Worm (Caenorhabditis elegans) whole organism, young adult: ENCODE results near the gene F58E2.2.
A peak's percentile ranks its signal among the peaks of the same experiment; 100 is the strongest.

ENCODE experiments used
- F37B4.10 ChIP-seq: fragments of 200-800 bp; sonication (Bioruptor generic); IDR thresholded peaks from 2 replicates; pipeline ENCODE4 v1.3.6; 2022; ENCODE audit warnings: missing genetic modification characterization, missing compliant biosample characterization
- F39B2.1 ChIP-seq: fragments of 200-800 bp; sonication (Bioruptor generic); IDR thresholded peaks from 2 replicates; pipeline ENCODE4 v1.3.6; 2022; ENCODE audit warnings: missing genetic modification reagents, missing genetic modification characterization, missing compliant biosample characterization
- T26A5.8 ChIP-seq: sonication (generic microtip); optimal IDR thresholded peaks from 2 replicates; lab custom pipeline; 2016; ENCODE audit warnings: missing genetic modification characterization, missing compliant biosample characterization
- Y53G8AR.9 ChIP-seq: fragments of 200-800 bp; sonication (Bioruptor generic); conservative IDR thresholded peaks from 2 replicates; pipeline ENCODE4 v1.3.6; 2022; ENCODE audit warnings: missing genetic modification reagents, missing genetic modification characterization, missing compliant biosample characterization
- Y95B8A.8 ChIP-seq: fragments of 200-800 bp; sonication (Bioruptor generic); IDR thresholded peaks from 2 replicates; pipeline ENCODE4 v1.3.6; 2022; ENCODE audit warnings: missing genetic modification reagents, missing genetic modification characterization, missing compliant biosample characterization
- akir-1 ChIP-seq: fragments of 200-800 bp; sonication (Bioruptor generic); optimal IDR thresholded peaks from 2 replicates; lab custom pipeline; 2018; ENCODE audit warnings: mild to moderate bottlenecking, missing genetic modification characterization, moderate library complexity, missing compliant biosample characterization
- aptf-3 ChIP-seq: fragments of 200-800 bp; sonication (Bioruptor generic); IDR thresholded peaks from 2 replicates; pipeline ENCODE4 v1.3.6; 2022; ENCODE audit warnings: missing genetic modification characterization, missing compliant biosample characterization
- bed-1 ChIP-seq: fragments of 200-800 bp; sonication (Bioruptor generic); IDR thresholded peaks from 2 replicates; pipeline ENCODE4 v1.3.6; 2022; ENCODE audit warnings: missing genetic modification reagents, missing genetic modification characterization, missing compliant biosample characterization
- ceh-100 ChIP-seq: fragments of 200-800 bp; sonication (Bioruptor generic); IDR thresholded peaks from 2 replicates; pipeline ENCODE4 v1.3.6; 2022; ENCODE audit warnings: missing genetic modification reagents, missing genetic modification characterization, missing compliant biosample characterization
- ceh-40 ChIP-seq: fragments of 200-800 bp; sonication (Bioruptor generic); IDR thresholded peaks from 2 replicates; pipeline ENCODE4 v1.3.6; 2022; ENCODE audit warnings: missing genetic modification characterization, missing compliant biosample characterization
- ceh-58 ChIP-seq: fragments of 200-800 bp; sonication (Bioruptor generic); IDR thresholded peaks from 2 replicates; pipeline ENCODE4 v1.3.6; 2022; ENCODE audit warnings: missing genetic modification characterization, missing compliant biosample characterization
- egl-18 ChIP-seq: fragments of 200-800 bp; sonication (Bioruptor generic); IDR thresholded peaks from 2 replicates; pipeline ENCODE4 v1.3.6; 2022; ENCODE audit warnings: missing genetic modification reagents, missing genetic modification characterization, missing compliant biosample characterization
- egl-44 ChIP-seq: fragments of 200-800 bp; sonication (Bioruptor generic); IDR thresholded peaks from 2 replicates; pipeline ENCODE4 v1.3.6; 2022; ENCODE audit warnings: missing genetic modification reagents, missing genetic modification characterization, missing compliant biosample characterization
- let-607 ChIP-seq, 2 experiments: fragments of 200-800 bp in 1 of 2; sonication (Bioruptor generic) in 1 of 2; sonication (generic microtip) in 1 of 2; optimal IDR thresholded peaks; 2 replicates each; lab custom pipeline; 2016 to 2018; ENCODE audit warnings: mild to moderate bottlenecking in 2 of 2, missing compliant biosample characterization in 2 of 2, missing genetic modification characterization in 2 of 2, moderate library complexity in 2 of 2, missing genotype in 1 of 2
- lin-40 ChIP-seq: sonication (generic microtip); optimal IDR thresholded peaks from 2 replicates; lab custom pipeline; 2016; ENCODE audit warnings: missing genetic modification characterization, mild to moderate bottlenecking, missing compliant biosample characterization, missing genotype, missing genetic modification reagents
- madf-10 ChIP-seq: sonication (generic microtip); optimal IDR thresholded peaks from 2 replicates; lab custom pipeline; 2016; ENCODE audit warnings: mild to moderate bottlenecking, missing genetic modification characterization, missing compliant biosample characterization
- madf-8 ChIP-seq: fragments of 200-800 bp; sonication (Bioruptor generic); conservative IDR thresholded peaks from 2 replicates; pipeline ENCODE4 v1.3.6; 2022; ENCODE audit warnings: missing genetic modification reagents, missing genetic modification characterization, missing compliant biosample characterization
- mxl-1 ChIP-seq: sonication (generic microtip); optimal IDR thresholded peaks from 2 replicates; lab custom pipeline; 2016; ENCODE audit warnings: missing genetic modification characterization, missing compliant biosample characterization
- nfya-1 ChIP-seq: sonication (generic microtip); optimal IDR thresholded peaks from 2 replicates; lab custom pipeline; 2017; ENCODE audit warnings: antibody characterized with exemption, missing compliant biosample characterization, missing genetic modification characterization, borderline replicate concordance; ENCODE audit not compliant: insufficient read depth
- nfya-2 ChIP-seq: fragments of 200-800 bp; sonication (Bioruptor generic); IDR thresholded peaks from 2 replicates; pipeline ENCODE4 v1.3.6; 2022; ENCODE audit warnings: missing genetic modification reagents, missing genetic modification characterization, missing compliant biosample characterization
- nfyb-1 ChIP-seq: fragments of 200-800 bp; sonication (Bioruptor generic); IDR thresholded peaks from 2 replicates; pipeline ENCODE4 v1.3.6; 2022; ENCODE audit warnings: missing genetic modification reagents, missing genetic modification characterization, missing compliant biosample characterization
- nhr-120 ChIP-seq: fragments of 200-800 bp; sonication (Bioruptor generic); IDR thresholded peaks from 2 replicates; pipeline ENCODE4 v1.3.6; 2022; ENCODE audit warnings: missing genetic modification characterization, missing compliant biosample characterization
- nhr-179 ChIP-seq: sonication (generic microtip); optimal IDR thresholded peaks from 2 replicates; lab custom pipeline; 2016; ENCODE audit warnings: mild to moderate bottlenecking, missing genetic modification characterization, missing compliant biosample characterization
- nhr-90 ChIP-seq: sonication (generic microtip); optimal IDR thresholded peaks from 2 replicates; lab custom pipeline; 2016; ENCODE audit warnings: missing genotype, mild to moderate bottlenecking, missing genetic modification characterization, missing compliant biosample characterization
- rec-8 ChIP-seq, 2 experiments: sonication (generic microtip); optimal IDR thresholded peaks; 2 replicates each; lab custom pipeline; 2016; ENCODE audit warnings: mild to moderate bottlenecking in 2 of 2, missing genetic modification characterization in 2 of 2, missing genetic modification reagents in 2 of 2, missing genotype in 2 of 2, missing biosample characterization in 1 of 2, missing compliant biosample characterization in 1 of 2, moderate library complexity in 1 of 2
- repo-1 ChIP-seq: sonication (generic microtip); optimal IDR thresholded peaks from 2 replicates; lab custom pipeline; 2017; ENCODE audit warnings: mild to moderate bottlenecking, missing genetic modification characterization, missing compliant biosample characterization
- rpc-1 ChIP-seq, 2 experiments: fragments of 150-350 bp in 1 of 2; sonication (generic microtip) in 1 of 2; optimal IDR thresholded peaks; 2 replicates each; lab custom pipeline; 2014 to 2018; ENCODE audit warnings: missing biosample characterization in 1 of 2, missing genetic modification characterization in 1 of 2, missing genetic modification reagents in 1 of 2, missing genotype in 1 of 2
- sea-2 ChIP-seq: fragments of 200-800 bp; sonication (Bioruptor generic); IDR thresholded peaks from 2 replicates; pipeline ENCODE4 v1.3.6; 2022; ENCODE audit warnings: missing genetic modification characterization, missing compliant biosample characterization
- snpc-1.1 ChIP-seq: sonication (generic microtip); optimal IDR thresholded peaks from 2 replicates; lab custom pipeline; 2017; ENCODE audit warnings: missing genetic modification characterization, mild to moderate bottlenecking, missing compliant biosample characterization, antibody characterized with exemption, moderate library complexity, missing genotype, missing genetic modification reagents; ENCODE audit not compliant: insufficient read depth
- snpc-3.4 ChIP-seq: sonication (generic microtip); optimal IDR thresholded peaks from 2 replicates; lab custom pipeline; 2017; ENCODE audit warnings: missing genetic modification characterization, mild to moderate bottlenecking, missing compliant biosample characterization, antibody characterized with exemption, moderate library complexity, missing genotype, missing genetic modification reagents
- tlf-1 ChIP-seq: fragments of 200-800 bp; sonication (Bioruptor generic); optimal IDR thresholded peaks from 2 replicates; lab custom pipeline; 2018; ENCODE audit warnings: mild to moderate bottlenecking, missing genetic modification characterization, missing compliant biosample characterization
- unc-62 ChIP-seq: fragments of 150-350 bp; optimal IDR thresholded peaks from 2 replicates; lab custom pipeline; 2014; ENCODE audit warnings: missing biosample characterization, missing genetic modification reagents, missing genetic modification characterization
- zfh-2 ChIP-seq: fragments of 200-800 bp; sonication (Bioruptor generic); conservative IDR thresholded peaks from 2 replicates; pipeline ENCODE4 v1.3.6; 2022; ENCODE audit warnings: missing genetic modification reagents, missing genetic modification characterization, missing compliant biosample characterization
- ztf-18 ChIP-seq: sonication (generic microtip); optimal IDR thresholded peaks from 2 replicates; lab custom pipeline; 2016; ENCODE audit warnings: missing genotype, mild to moderate bottlenecking, missing genetic modification characterization, missing compliant biosample characterization
- ztf-26 ChIP-seq: sonication (generic microtip); optimal IDR thresholded peaks from 2 replicates; lab custom pipeline; 2017; ENCODE audit warnings: missing genetic modification characterization, missing compliant biosample characterization
- ztf-3 ChIP-seq: fragments of 200-800 bp; sonication (Bioruptor generic); optimal IDR thresholded peaks from 2 replicates; lab custom pipeline; 2018; ENCODE audit warnings: mild to moderate bottlenecking, missing genetic modification characterization, missing compliant biosample characterization
- ztf-6 ChIP-seq: fragments of 200-800 bp; sonication (Bioruptor generic); IDR thresholded peaks from 2 replicates; pipeline ENCODE4 v1.3.6; 2022; ENCODE audit warnings: missing genetic modification reagents, missing genetic modification characterization, missing compliant biosample characterization

The F58E2.2 gene

DNA sequence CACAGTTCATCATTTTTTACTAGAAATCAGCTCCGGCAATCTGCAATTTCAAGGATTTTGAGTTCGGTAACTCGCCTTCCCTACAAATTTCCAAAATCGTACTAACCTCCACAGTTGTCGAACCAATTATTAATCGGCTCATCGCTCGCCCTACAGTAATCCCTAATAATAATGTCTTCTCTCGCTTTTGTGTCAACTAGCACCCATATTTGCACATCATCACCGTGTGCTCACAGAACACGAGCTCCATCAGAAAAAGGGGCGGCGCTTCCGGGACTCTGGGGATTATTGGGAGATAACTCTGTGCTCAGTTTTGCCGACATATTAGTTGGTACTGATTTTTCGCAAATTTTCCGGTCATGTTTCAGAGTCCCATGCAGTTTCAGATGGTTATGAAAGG, 28.1 kb downstream of the F58E2.2 start, which contains the start of gene ceh-53:
TSS of gene ceh-53 (plus strand) at position 301 of the 400 bp plus-strand sequence.
- TF ChIP-seq nhr-90 (tag; lab: Kevin White, UChicago) (no peak), ceh-100 (GFP tag; lab: Robert Waterston, UW) (no peak), repo-1 (tag; lab: Kevin White, UChicago) (no peak), nfyb-1 (GFP tag; lab: Robert Waterston, UW) (no peak), Y53G8AR.9 (GFP tag; lab: Robert Waterston, UW) (no peak), nhr-120 (GFP tag; lab: Robert Waterston, UW) (no peak), sea-2 (GFP tag; lab: Robert Waterston, UW) (no peak), ztf-18 (tag; lab: Kevin White, UChicago) (no peak), unc-62 (GFP tag; lab: Kevin White, UChicago) (no peak), ztf-6 (GFP tag; lab: Robert Waterston, UW) (no peak), rec-8 (tag; optimal IDR thresholded peaks at IDR 0.05; lab: Kevin White, UChicago) (no peak), ztf-3 (GFP tag; lab: Kevin White, UChicago) (no peak), mxl-1 (tag; lab: Kevin White, UChicago) (no peak), nhr-179 (tag; lab: Kevin White, UChicago) (no peak)

DNA sequence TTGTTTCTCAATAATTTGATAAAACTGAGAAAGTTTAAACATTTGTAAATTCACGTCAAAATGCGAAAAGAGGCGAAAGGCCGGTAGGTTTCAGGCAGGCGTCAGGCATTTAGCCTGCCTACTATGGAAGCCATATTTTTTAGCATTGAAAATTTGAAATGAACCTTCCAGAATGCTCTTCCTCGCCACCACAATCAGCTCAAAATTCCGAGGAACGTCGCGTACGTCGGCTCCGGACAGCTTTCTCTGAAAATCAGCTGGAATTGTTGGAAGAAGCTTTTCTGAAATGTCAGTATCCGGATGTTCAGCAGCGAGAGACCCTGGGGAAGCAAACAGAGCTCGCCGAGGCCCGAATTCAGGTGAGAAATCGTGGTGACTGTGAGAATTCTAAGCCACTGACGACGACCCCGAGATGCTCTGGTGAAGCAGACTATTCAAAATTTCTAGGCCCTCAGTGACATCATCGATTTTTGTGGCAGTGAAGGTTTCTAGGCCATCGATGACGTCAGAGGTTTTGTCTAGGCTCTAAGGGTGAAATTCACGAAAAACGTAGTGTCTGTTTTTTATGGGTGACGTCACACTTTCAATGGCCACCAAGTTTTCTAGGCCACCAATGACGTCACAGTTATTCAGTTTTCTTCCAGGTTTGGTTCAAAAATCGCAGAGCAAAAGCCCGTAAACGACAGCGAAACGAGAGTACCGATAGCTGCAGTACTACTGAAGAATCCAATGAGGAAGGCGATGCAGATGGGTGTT, 32.3 kb downstream of the F58E2.2 start:
- TF ChIP-seq ztf-26 = no peak
- TF ChIP-seq snpc-1.1 (tag; lab: Kevin White, UChicago) = no peak
- no peak for TF ChIP-seq F37B4.10 (GFP tag; lab: Robert Waterston, UW)
- no peak for TF ChIP-seq snpc-3.4
- TF ChIP-seq let-607 (tag; optimal IDR thresholded peaks at IDR 0.05; lab: Kevin White, UChicago) = no peak
- TF ChIP-seq ceh-40 (GFP tag; lab: Robert Waterston, UW) = no peak
- no peak for TF ChIP-seq aptf-3
- TF ChIP-seq rec-8 (tag; optimal IDR thresholded peaks at IDR 0.05; lab: Kevin White, UChicago) = no peak
- no peak for TF ChIP-seq egl-18 (GFP tag; lab: Robert Waterston, UW)
- peak; percentile 47; the same call in 1 of the 2 replicates for TF ChIP-seq zfh-2 (GFP tag; lab: Robert Waterston, UW)
- TF ChIP-seq ceh-58 = 0 out of 2 replicates have a peak, but pooled peaks have one; percentile 35
- TF ChIP-seq, all 124 proteins: peak for 2

DNA sequence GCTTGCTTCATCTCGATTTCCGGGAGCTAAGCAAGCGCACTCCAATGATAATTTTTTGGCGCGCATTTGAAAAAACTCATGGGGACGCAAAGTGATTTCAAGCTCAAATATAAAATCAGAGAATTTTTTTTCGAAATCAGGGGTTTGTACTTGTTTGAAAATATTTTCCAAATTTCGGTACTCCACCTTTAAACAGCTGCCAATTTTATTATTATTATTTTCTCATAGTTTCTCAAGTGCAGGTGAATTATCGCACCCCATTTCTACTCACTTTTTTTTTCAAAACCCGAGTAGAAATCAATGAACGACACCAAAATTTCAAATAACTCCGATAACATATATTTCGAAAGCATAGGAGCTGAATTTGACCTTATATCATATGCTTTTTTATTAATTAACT, 34.3 kb downstream of the F58E2.2 start, which contains the start of gene srz-83:
TSS of gene srz-83 (plus strand) at position 301 of the 400 bp plus-strand sequence.
- TF ChIP-seq bed-1 (no peak), T26A5.8 (tag; lab: Kevin White, UChicago) (no peak), F39B2.1 (GFP tag; lab: Robert Waterston, UW) (no peak), egl-44 (GFP tag; lab: Robert Waterston, UW) (no peak), rpc-1 (optimal IDR thresholded peaks at IDR 0.05; lab: Kevin White, UChicago) (no peak), rpc-1 (tag; optimal IDR thresholded peaks at IDR 0.05; lab: Kevin White, UChicago) (no peak), akir-1 (GFP tag; lab: Kevin White, UChicago) (no peak), nfya-1 (tag; lab: Kevin White, UChicago) (no peak), lin-40 (tag; lab: Kevin White, UChicago) (no peak), madf-10 (tag; lab: Kevin White, UChicago) (no peak), madf-8 (GFP tag; lab: Robert Waterston, UW) (no peak), tlf-1 (GFP tag; lab: Kevin White, UChicago) (no peak), Y95B8A.8 (no peak), nfya-2 (no peak)
- TF ChIP-seq, all 124 proteins: peak for 0
